Worm (Caenorhabditis elegans) whole organism, L3 larva: Measurements from ENCODE around the gene pxl-1.

Experiments used
- ama-1 ChIP-seq: fragments of 150-350 bp; optimal IDR thresholded peaks from 2 replicates; lab custom pipeline; 2018
- ceh-16 ChIP-seq: sonication (generic microtip); optimal IDR thresholded peaks from 2 replicates; lab custom pipeline; 2017; ENCODE audit warnings: missing biosample characterization, missing genetic modification characterization
- ceh-28 ChIP-seq: fragments of 150-350 bp; optimal IDR thresholded peaks from 2 replicates; lab custom pipeline; 2014; ENCODE audit warnings: missing biosample characterization, missing genetic modification reagents, missing genetic modification characterization
- ceh-82 ChIP-seq: fragments of 150-350 bp; optimal IDR thresholded peaks from 2 replicates; lab custom pipeline; 2014; ENCODE audit warnings: missing biosample characterization, missing genetic modification characterization
- ceh-9 ChIP-seq: sonication (generic microtip); optimal IDR thresholded peaks from 2 replicates; lab custom pipeline; 2018; ENCODE audit warnings: missing biosample characterization, missing genetic modification characterization
- daf-12 ChIP-seq: fragments of 150-350 bp; optimal IDR thresholded peaks from 2 replicates; lab custom pipeline; 2014; ENCODE audit warnings: missing biosample characterization, missing genetic modification reagents, missing genetic modification characterization
- egl-5 ChIP-seq: fragments of 150-350 bp; optimal IDR thresholded peaks from 2 replicates; lab custom pipeline; 2017; ENCODE audit warnings: missing biosample characterization, missing genetic modification reagents, missing genetic modification characterization, inconsistent platforms
- elt-1 ChIP-seq: fragments of 150-350 bp; optimal IDR thresholded peaks from 2 replicates; lab custom pipeline; 2014; ENCODE audit warnings: missing biosample characterization, missing genetic modification characterization
- elt-2 ChIP-seq: sonication (generic microtip); optimal IDR thresholded peaks from 2 replicates; lab custom pipeline; 2016; ENCODE audit warnings: missing genetic modification reagents, mild to moderate bottlenecking, missing genetic modification characterization, missing compliant biosample characterization
- elt-3 ChIP-seq, 3 experiments: fragments of 150-350 bp in 1 of 3; sonication (generic microtip) in 2 of 3; optimal IDR thresholded peaks; 2 replicates in 2 of 3; 4 replicates in 1 of 3; lab custom pipeline; 2014 to 2017; ENCODE audit warnings: missing biosample characterization in 3 of 3, missing genetic modification characterization in 3 of 3
- fos-1 ChIP-seq: fragments of 150-350 bp; optimal IDR thresholded peaks from 2 replicates; lab custom pipeline; 2014; ENCODE audit warnings: missing biosample characterization, missing genetic modification characterization
- hmg-11 ChIP-seq: sonication (generic microtip); optimal IDR thresholded peaks from 2 replicates; lab custom pipeline; 2016; ENCODE audit warnings: missing genetic modification characterization, missing compliant biosample characterization
- lin-39 ChIP-seq: fragments of 150-350 bp; optimal IDR thresholded peaks from 2 replicates; lab custom pipeline; 2018; ENCODE audit warnings: missing biosample characterization, missing genetic modification reagents, missing genetic modification characterization
- lsy-12 ChIP-seq: sonication (generic microtip); optimal IDR thresholded peaks from 2 replicates; lab custom pipeline; 2016; ENCODE audit warnings: mild to moderate bottlenecking, missing genetic modification characterization, missing compliant biosample characterization
- mml-1 ChIP-seq: fragments of 150-350 bp; sonication (generic microtip); optimal IDR thresholded peaks from 3 replicates; lab custom pipeline; 2014; ENCODE audit warnings: missing biosample characterization, missing genetic modification characterization
- nfya-1 ChIP-seq: sonication (generic microtip); optimal IDR thresholded peaks from 2 replicates; lab custom pipeline; 2017; ENCODE audit warnings: missing genetic modification characterization, mild to moderate bottlenecking, missing compliant biosample characterization, antibody characterized with exemption, moderate library complexity; ENCODE audit not compliant: insufficient read depth
- nhr-11 ChIP-seq: fragments of 150-350 bp; optimal IDR thresholded peaks from 2 replicates; lab custom pipeline; 2014; ENCODE audit warnings: missing biosample characterization, missing genetic modification characterization
- nhr-12 ChIP-seq: fragments of 150-350 bp; optimal IDR thresholded peaks from 2 replicates; lab custom pipeline; 2014; ENCODE audit warnings: missing biosample characterization, missing genetic modification characterization
- nhr-23 ChIP-seq: fragments of 150-350 bp; optimal IDR thresholded peaks from 2 replicates; lab custom pipeline; 2014; ENCODE audit warnings: missing biosample characterization, missing genetic modification reagents, missing genetic modification characterization
- nhr-25 ChIP-seq: sonication (generic microtip); optimal IDR thresholded peaks from 2 replicates; lab custom pipeline; 2017; ENCODE audit warnings: missing biosample characterization, missing genetic modification characterization
- nhr-28 ChIP-seq: fragments of 150-350 bp; optimal IDR thresholded peaks from 2 replicates; lab custom pipeline; 2014; ENCODE audit warnings: missing biosample characterization, missing genetic modification characterization
- nhr-43 ChIP-seq: sonication (generic microtip); optimal IDR thresholded peaks from 2 replicates; lab custom pipeline; 2016; ENCODE audit warnings: mild to moderate bottlenecking, missing genetic modification characterization, missing compliant biosample characterization; ENCODE audit not compliant: poor library complexity, severe bottlenecking
- nhr-67 ChIP-seq: fragments of 150-350 bp; optimal IDR thresholded peaks from 2 replicates; lab custom pipeline; 2014; ENCODE audit warnings: missing biosample characterization, missing genetic modification characterization
- nhr-76 ChIP-seq: fragments of 150-350 bp; sonication (generic microtip); optimal IDR thresholded peaks from 5 replicates; lab custom pipeline; 2014; ENCODE audit warnings: missing biosample characterization, missing genetic modification characterization
- nhr-77 ChIP-seq: fragments of 150-350 bp; optimal IDR thresholded peaks from 2 replicates; lab custom pipeline; 2014; ENCODE audit warnings: missing biosample characterization, missing genetic modification characterization
- pha-4 ChIP-seq: fragments of 150-350 bp; optimal IDR thresholded peaks from 2 replicates; lab custom pipeline; 2014; ENCODE audit warnings: missing biosample characterization, missing genetic modification reagents, missing genetic modification characterization
- pqm-1 ChIP-seq: fragments of 150-350 bp; optimal IDR thresholded peaks from 2 replicates; lab custom pipeline; 2017; ENCODE audit warnings: missing biosample characterization, missing genetic modification characterization, inconsistent platforms
- skn-1 ChIP-seq: fragments of 150-350 bp; optimal IDR thresholded peaks from 2 replicates; lab custom pipeline; 2014; ENCODE audit warnings: missing biosample characterization, missing genetic modification characterization
- snpc-4 ChIP-seq: fragments of 150-350 bp; optimal IDR thresholded peaks from 2 replicates; lab custom pipeline; 2014; ENCODE audit warnings: missing biosample characterization, missing genetic modification characterization
- tbx-2 ChIP-seq: sonication (generic microtip); optimal IDR thresholded peaks from 2 replicates; lab custom pipeline; 2016; ENCODE audit warnings: mild to moderate bottlenecking, missing genetic modification characterization, missing compliant biosample characterization
- unc-62 ChIP-seq: fragments of 150-350 bp; sonication (generic microtip); optimal IDR thresholded peaks from 4 replicates; lab custom pipeline; 2014; ENCODE audit warnings: missing biosample characterization, missing genetic modification reagents, missing genetic modification characterization
- zag-1 ChIP-seq: fragments of 150-350 bp; optimal IDR thresholded peaks from 2 replicates; lab custom pipeline; 2014; ENCODE audit warnings: missing biosample characterization, missing genetic modification characterization
- ztf-4 ChIP-seq: fragments of 150-350 bp; optimal IDR thresholded peaks from 2 replicates; lab custom pipeline; 2014; ENCODE audit warnings: missing biosample characterization, missing genetic modification characterization

pxl-1 gene

ce11 chrIII:5906749-5907148 lies 10.9 kb upstream of the pxl-1 start, which contains the start of gene erd-2.2:
erd-2.2 (plus strand) TSS chrIII:5907049.
- no peak for TF ChIP-seq ceh-16 (tag; lab: Kevin White, UChicago)
- no peak for TF ChIP-seq nhr-67 (tag; lab: Kevin White, UChicago)
- TF ChIP-seq nhr-25, result no peak
- TF ChIP-seq egl-5 (tag; lab: Kevin White, UChicago), result no peak
- no peak for TF ChIP-seq zag-1 (tag; lab: Kevin White, UChicago)
- TF ChIP-seq nfya-1 (tag; lab: Kevin White, UChicago), result no peak
- no peak for TF ChIP-seq nhr-11
- TF ChIP-seq skn-1 (tag; lab: Kevin White, UChicago), result no peak

DNA sequence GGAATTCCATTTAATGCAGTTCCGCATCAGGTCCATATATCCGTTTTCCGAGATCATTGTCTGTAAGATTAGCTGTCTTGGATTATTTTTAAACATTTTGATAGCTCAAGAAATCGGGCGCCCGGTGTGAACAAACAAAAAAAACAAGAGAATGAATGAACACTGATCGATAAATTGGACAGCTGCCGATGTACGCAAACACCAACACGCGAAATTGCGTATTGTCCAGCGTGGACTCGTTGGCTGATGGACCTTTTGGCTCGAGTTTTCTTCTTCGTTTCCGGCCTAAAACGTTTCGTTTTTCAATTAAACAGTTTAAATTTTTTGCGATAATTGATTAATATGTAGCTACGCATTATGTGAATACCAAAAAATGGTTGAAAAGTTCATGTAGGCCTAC lies 10.2 kb upstream of the pxl-1 start, which contains the start of gene dpff-1:
dpff-1 (minus strand) TSS at position 288 of the 400 bp plus-strand sequence.
- TF ChIP-seq hmg-11 (tag; lab: Kevin White, UChicago) (peak; percentile 61), pha-4 (tag; lab: Kevin White, UChicago) (peak; percentile 13), egl-5 (tag; lab: Kevin White, UChicago) (no peak), nhr-23 (tag; lab: Kevin White, UChicago) (peak; percentile 10), nfya-1 (tag; lab: Kevin White, UChicago) (peak; percentile 52), ceh-28 (peak; percentile 54), ceh-82 (tag; lab: Kevin White, UChicago) (no peak)

DNA sequence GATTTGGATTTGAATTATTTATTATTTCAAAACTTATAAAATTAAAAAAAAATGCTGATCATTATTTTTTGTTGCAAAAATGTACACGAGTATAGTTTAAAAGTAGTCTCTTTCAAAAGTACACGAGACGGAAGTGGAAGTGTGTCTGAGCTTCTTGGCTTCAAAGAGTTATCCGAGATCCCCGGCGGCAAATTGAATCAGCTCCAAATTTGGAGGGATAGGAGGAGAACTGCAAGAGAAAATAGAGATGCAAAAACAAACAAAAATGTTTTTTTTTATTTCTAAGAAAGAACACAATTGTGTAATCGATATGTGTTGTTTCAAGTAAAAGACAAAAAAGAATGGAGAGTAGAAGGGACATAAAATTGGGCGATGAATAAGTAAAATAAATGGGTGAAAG lies 6.7 kb upstream of the pxl-1 start:
- TF ChIP-seq hmg-11 (tag; lab: Kevin White, UChicago) (no peak), mml-1 (tag; lab: Kevin White, UChicago) (no peak), unc-62 (GFP tag; lab: Kevin White, UChicago) (no peak), nhr-43 (tag; lab: Kevin White, UChicago) (no peak), nhr-28 (tag; lab: Kevin White, UChicago) (no peak), nhr-77 (tag; lab: Kevin White, UChicago) (no peak), ama-1 (no peak), ceh-82 (tag; lab: Kevin White, UChicago) (no peak), nhr-12 (no peak), elt-2 (tag; lab: Kevin White, UChicago) (no peak)

ce11 chrIII:5900709-5901108 lies 4.9 kb upstream of the pxl-1 start:
- TF ChIP-seq nhr-76 (tag; lab: Kevin White, UChicago) (no peak), nhr-12 (no peak), pha-4 (tag; lab: Kevin White, UChicago) (peak; percentile 50), nhr-25 (no peak), snpc-4 (tag; lab: Kevin White, UChicago) (no peak), skn-1 (tag; lab: Kevin White, UChicago) (no peak), lin-39 (tag; lab: Kevin White, UChicago) (no peak), ceh-9 (tag; lab: Kevin White, UChicago) (no peak), pqm-1 (tag; lab: Kevin White, UChicago) (peak; percentile 23), elt-2 (tag; lab: Kevin White, UChicago) (peak; percentile 26), hmg-11 (tag; lab: Kevin White, UChicago) (peak; percentile 4)

DNA sequence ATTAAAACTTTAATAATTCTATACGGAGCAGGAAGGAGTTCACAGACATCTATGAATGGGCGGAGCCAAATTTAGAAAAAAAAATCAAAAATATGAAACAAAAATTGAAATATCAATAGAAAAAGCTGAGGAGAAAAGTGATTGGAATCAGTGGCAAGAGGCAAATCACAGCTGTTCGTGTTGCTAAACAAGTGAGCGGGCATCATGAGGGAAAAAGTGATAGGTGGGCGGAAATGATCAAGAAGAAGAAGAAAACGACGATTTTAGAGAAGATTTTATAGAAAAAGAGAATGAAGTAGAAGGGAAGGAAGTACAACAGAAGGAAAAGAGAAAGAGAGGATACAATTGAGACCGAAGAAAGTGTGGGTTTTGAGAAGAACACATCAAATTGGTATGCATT lies 2.8 kb upstream of the pxl-1 start:
- TF ChIP-seq daf-12 (tag; lab: Kevin White, UChicago) (no peak), elt-1 (tag; lab: Kevin White, UChicago) (no peak), mml-1 (tag; lab: Kevin White, UChicago) (no peak), zag-1 (tag; lab: Kevin White, UChicago) (no peak), ztf-4 (tag; lab: Kevin White, UChicago) (no peak), nhr-28 (tag; lab: Kevin White, UChicago) (no peak), snpc-4 (tag; lab: Kevin White, UChicago) (no peak), lsy-12 (tag; lab: Kevin White, UChicago) (no peak), egl-5 (tag; lab: Kevin White, UChicago) (no peak), elt-3 (tag; optimal IDR thresholded peaks at IDR 0.05; lab: Kevin White, UChicago) (no peak), fos-1 (tag; lab: Kevin White, UChicago) (no peak), unc-62 (GFP tag; lab: Kevin White, UChicago) (no peak), tbx-2 (tag; lab: Kevin White, UChicago) (no peak), nfya-1 (tag; lab: Kevin White, UChicago) (no peak), elt-2 (tag; lab: Kevin White, UChicago) (no peak)
